Worm (Caenorhabditis elegans) whole organism, L1 larva: ENCODE data around the gene K11D9.3.

Experiments used
- ama-1 ChIP-seq: fragments of 150-350 bp; optimal IDR thresholded peaks from 2 replicates; lab custom pipeline; 2014
- lin-14 ChIP-seq: fragments of 200-800 bp; sonication (Bioruptor generic); optimal IDR thresholded peaks from 2 replicates; lab custom pipeline; 2018; ENCODE audit warnings: mild to moderate bottlenecking, missing genetic modification characterization, moderate library complexity, missing compliant biosample characterization
- lin-15B ChIP-seq: fragments of 150-350 bp; sonication (generic microtip); optimal IDR thresholded peaks from 3 replicates; lab custom pipeline; 2014; ENCODE audit warnings: missing biosample characterization, missing genetic modification characterization
- lsy-2 ChIP-seq, 2 experiments: fragments of 150-350 bp; optimal IDR thresholded peaks; 2 replicates each; lab custom pipeline; 2014; ENCODE audit warnings: missing biosample characterization in 2 of 2, missing genetic modification characterization in 2 of 2
- nhr-12 ChIP-seq: sonication (generic microtip); optimal IDR thresholded peaks from 2 replicates; lab custom pipeline; 2017; ENCODE audit warnings: missing biosample characterization, missing genetic modification characterization
- snpc-4 ChIP-seq: fragments of 150-350 bp; optimal IDR thresholded peaks from 2 replicates; lab custom pipeline; 2014; ENCODE audit warnings: missing biosample characterization, missing genetic modification characterization

ce11 chrIII:10812798-10813295 is 10.8 kb upstream of the K11D9.3 start:
- TF ChIP-seq snpc-4 (tag; lab: Kevin White, UChicago) (no peak), nhr-12 (tag; lab: Kevin White, UChicago) (no peak), ama-1 (lab: Kevin White, UChicago) (no peak), lin-14 (GFP tag; lab: Kevin White, UChicago) (no peak), lin-15B (tag; lab: Kevin White, UChicago) (no peak), lsy-2 (tag; optimal IDR thresholded peaks at IDR 0.05; lab: Kevin White, UChicago) (no peak)
